Worm (Caenorhabditis elegans): ENCODE measurements around the gene idpp-16.
A peak's percentile ranks its signal among the peaks of the same experiment; 100 is the strongest.

DNA sequence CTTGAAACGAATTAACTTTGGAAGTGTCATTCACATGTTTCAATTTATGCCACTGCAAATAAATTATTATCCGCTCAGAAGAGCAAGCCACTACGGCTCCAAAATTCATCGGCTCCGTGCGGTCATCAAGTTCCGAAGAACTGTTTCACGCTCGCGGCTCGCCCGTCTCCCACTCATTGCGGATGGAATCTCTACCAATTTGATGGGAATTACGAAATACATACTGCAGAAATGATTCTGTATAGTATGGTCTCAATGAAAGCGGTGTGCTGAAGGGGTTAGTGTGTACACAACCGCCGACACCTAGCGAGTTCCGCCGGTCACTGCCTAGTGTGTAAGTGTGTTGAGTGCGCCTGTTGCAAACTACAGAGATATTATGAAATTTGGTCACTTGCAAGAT is 21.2 kb downstream of the idpp-16 start:
- TF ChIP-seq attf-3 (GFP tag; conservative IDR thresholded peaks at IDR 0.05) (no peak), bed-2 (GFP tag; IDR thresholded peaks at IDR 0.05) (no peak), Y53G8AR.9 (GFP tag; conservative IDR thresholded peaks at IDR 0.05) (no peak), K11D2.4 (GFP tag; IDR thresholded peaks at IDR 0.05) (no peak), Y79H2A.3 (GFP tag; conservative IDR thresholded peaks at IDR 0.05) (no peak), F49E8.2 (tag; optimal IDR thresholded peaks at IDR 0.05; ENCODE audit: insufficient read depth) (peak; percentile 56), hlh-12 (tag; optimal IDR thresholded peaks at IDR 0.05) (no peak)
